Worm (Caenorhabditis elegans): ENCODE measurements around the gene gsto-2.

- TF ChIP-seq ama-1 (optimal IDR thresholded peaks at IDR 0.05) = no peak
- TF ChIP-seq tbx-11 (GFP tag; IDR thresholded peaks at IDR 0.05) = no peak
- TF ChIP-seq flt-1 (GFP tag; IDR thresholded peaks at IDR 0.05) = no peak
- TF ChIP-seq tra-4 (tag; optimal IDR thresholded peaks at IDR 0.05) = no peak
- TF ChIP-seq pes-1 (GFP tag; IDR thresholded peaks at IDR 0.05) = no peak
- no peak for TF ChIP-seq hnd-1 (tag; optimal IDR thresholded peaks at IDR 0.05)
- no peak for TF ChIP-seq ceh-36 (tag; optimal IDR thresholded peaks at IDR 0.05)
- TF ChIP-seq ceh-13 (GFP tag; optimal IDR thresholded peaks at IDR 0.05) = no peak
- TF ChIP-seq ets-7 (tag; optimal IDR thresholded peaks at IDR 0.05) = no peak
- TF ChIP-seq aly-1 (tag; optimal IDR thresholded peaks at IDR 0.05) = no peak
Measured at ce11 chrIII:8521654-8522392, 32.7 kb upstream of the gsto-2 start.
